Fruit fly (Drosophila melanogaster) whole organism, wandering third instar larva: ENCODE data around the gene CG17726.

ENCODE experiments used
- Dif ChIP-seq: fragments of 200-275, 200-300 bp; sonication (Bioruptor generic); optimal IDR thresholded peaks from 2 replicates; lab custom pipeline; 2018; ENCODE audit warnings: missing biosample characterization, missing genetic modification characterization; ENCODE audit not compliant: partially characterized antibody
- Jra ChIP-seq: sonication (Bioruptor generic); optimal IDR thresholded peaks from 2 replicates; lab custom pipeline; 2016; ENCODE audit warnings: missing biosample characterization, missing genetic modification characterization
- Sp1 ChIP-seq: fragments of 200-800 bp; sonication (Bioruptor generic); optimal IDR thresholded peaks from 3 replicates; lab custom pipeline; 2019; ENCODE audit warnings: missing biosample characterization, mild to moderate bottlenecking, missing genetic modification characterization, moderate library complexity
- dmrt93B ChIP-seq: fragments of 200-800 bp; sonication (Bioruptor generic); optimal IDR thresholded peaks from 2 replicates; lab custom pipeline; 2018; ENCODE audit warnings: missing biosample characterization, mild to moderate bottlenecking, missing genetic modification characterization
- fru ChIP-seq: fragments of 200-800 bp; sonication (Bioruptor generic); optimal IDR thresholded peaks from 3 replicates; lab custom pipeline; 2016; ENCODE audit warnings: missing biosample characterization, mild to moderate bottlenecking, missing genetic modification characterization
- lola ChIP-seq: fragments of >200 bp; optimal IDR thresholded peaks from 2 replicates; lab custom pipeline; 2017; ENCODE audit warnings: missing biosample characterization, missing genetic modification characterization
- rgr ChIP-seq: fragments of 200-800 bp; sonication (Bioruptor generic); optimal IDR thresholded peaks from 3 replicates; lab custom pipeline; 2016; ENCODE audit warnings: missing biosample characterization, mild to moderate bottlenecking, missing genetic modification characterization
- usp ChIP-seq: fragments of >200 bp; optimal IDR thresholded peaks from 2 replicates; lab custom pipeline; 2017; ENCODE audit warnings: missing biosample characterization, missing genetic modification characterization

DNA sequence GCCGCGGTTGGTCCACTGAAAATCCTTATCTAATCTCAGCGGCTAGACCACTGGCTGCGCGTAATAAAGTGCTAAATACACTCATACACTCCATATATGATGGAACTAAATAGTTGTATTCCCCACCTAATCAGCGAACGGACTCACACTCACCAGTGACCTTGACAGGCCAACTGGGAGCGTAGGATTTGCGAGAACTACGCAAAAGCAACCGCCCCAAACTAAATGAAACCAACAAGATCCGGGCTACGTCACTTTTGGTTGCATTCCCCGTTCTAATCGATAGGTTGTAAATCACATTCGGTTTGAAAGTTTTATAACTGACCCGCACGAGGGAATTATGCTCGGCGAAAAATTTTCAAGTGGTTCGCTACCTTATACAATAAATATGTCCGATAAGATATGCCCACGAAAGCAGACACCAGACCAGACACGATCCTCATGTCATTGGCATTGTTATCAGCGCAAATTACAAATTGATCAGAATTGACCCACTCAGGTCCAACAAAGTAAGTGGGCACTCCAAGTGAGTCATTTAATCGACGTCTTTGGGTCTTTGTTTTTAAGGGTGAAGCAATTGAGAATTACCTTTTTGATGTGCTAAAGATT lies 27.2 kb upstream of the CG17726 start:
- TF ChIP-seq Jra (GFP tag; lab: Kevin White, UChicago) (no peak), lola (GFP tag; lab: Kevin White, UChicago) (no peak), Dif (GFP tag; lab: Kevin White, UChicago) (no peak), dmrt93B (GFP tag; lab: Kevin White, UChicago) (no peak), rgr (GFP tag; lab: Kevin White, UChicago) (no peak), usp (no peak), fru (GFP tag; lab: Kevin White, UChicago) (no peak), Sp1 (GFP tag; lab: Kevin White, UChicago) (no peak)
